Worm (Caenorhabditis elegans) whole organism, L4 larva: Measurements from ENCODE around the gene hacl-1.

ENCODE experiments used
- daf-12 ChIP-seq: fragments of 150-350 bp; optimal IDR thresholded peaks from 2 replicates; lab custom pipeline; 2014; ENCODE audit warnings: missing biosample characterization, missing genetic modification reagents, missing genetic modification characterization
- egl-27 ChIP-seq: sonication (generic microtip); optimal IDR thresholded peaks from 3 replicates; lab custom pipeline; 2017; ENCODE audit warnings: missing biosample characterization, missing genetic modification reagents, missing genetic modification characterization
- hlh-30 ChIP-seq: sonication (generic microtip); optimal IDR thresholded peaks from 2 replicates; lab custom pipeline; 2017; ENCODE audit warnings: antibody characterized with exemption, mild to moderate bottlenecking, missing genetic modification characterization, missing compliant biosample characterization; ENCODE audit not compliant: insufficient read depth
- lin-15B ChIP-seq: fragments of 150-350 bp; sonication (generic microtip); optimal IDR thresholded peaks from 3 replicates; lab custom pipeline; 2014; ENCODE audit warnings: missing biosample characterization, missing genetic modification characterization
- lin-38 ChIP-seq: fragments of 200-800 bp; sonication (Bioruptor generic); IDR thresholded peaks from 2 replicates; pipeline ENCODE4 v1.3.6; 2022; ENCODE audit warnings: missing genetic modification reagents, missing genetic modification characterization, missing compliant biosample characterization
- nhr-28 ChIP-seq: fragments of 150-350 bp; optimal IDR thresholded peaks from 2 replicates; lab custom pipeline; 2014; ENCODE audit warnings: missing biosample characterization, missing genetic modification characterization
- unc-62 ChIP-seq, 3 experiments: fragments of 150-350 bp in 1 of 3; sonication (generic microtip); optimal IDR thresholded peaks in 2 of 3; peaks in 1 of 3; 1 replicate in 1 of 3; 2 replicates in 2 of 3; lab custom pipeline; 2014 to 2017; ENCODE audit warnings: missing biosample characterization in 3 of 3, missing genetic modification characterization in 3 of 3, missing genetic modification reagents in 3 of 3, missing genotype in 1 of 3

DNA sequence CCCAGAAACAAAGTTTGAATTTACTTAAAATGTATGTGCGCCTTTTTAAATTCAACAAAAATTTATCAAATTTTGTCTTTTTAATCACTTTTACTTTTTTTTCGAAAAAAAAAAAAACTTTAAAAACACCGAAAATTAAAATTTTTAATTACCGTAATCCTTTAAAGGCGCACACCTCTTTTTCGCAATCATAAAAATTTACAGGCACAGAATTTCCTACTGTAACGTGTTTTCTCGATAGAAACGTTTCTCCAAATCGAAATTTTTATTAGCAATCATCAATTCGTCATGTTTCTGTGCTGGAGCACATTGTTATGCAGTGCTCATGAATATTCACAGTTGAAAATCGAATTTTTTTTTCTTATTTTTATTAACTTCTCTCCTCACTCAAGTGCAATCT lies 43.7 kb upstream of the hacl-1 start:
- TF ChIP-seq unc-62 (GFP tag; optimal IDR thresholded peaks at IDR 0.05 in 1 of 2; lab: Kevin White, UChicago) = no peak
- TF ChIP-seq unc-62 (tag; optimal IDR thresholded peaks at IDR 0.05; lab: Kevin White, UChicago) = no peak
- TF ChIP-seq nhr-28 (tag; lab: Kevin White, UChicago) = no peak
- TF ChIP-seq egl-27 (tag; lab: Kevin White, UChicago) = no peak
- no peak for TF ChIP-seq daf-12
- TF ChIP-seq lin-38 = no peak
- TF ChIP-seq lin-15B = no peak
- TF ChIP-seq hlh-30 (tag; lab: Kevin White, UChicago) = no peak
